Worm (Caenorhabditis elegans) whole organism, L1 larva: Measurements from ENCODE around the gene srh-220.
A peak's percentile ranks its signal among the peaks of the same experiment; 100 is the strongest.

Experiments used
- C16A3.4 ChIP-seq: fragments of 150-350 bp; optimal IDR thresholded peaks from 2 replicates; lab custom pipeline; 2014; ENCODE audit warnings: missing biosample characterization, missing genetic modification characterization
- Y116A8C.19 ChIP-seq: sonication (generic microtip); optimal IDR thresholded peaks from 2 replicates; lab custom pipeline; 2016; ENCODE audit warnings: missing compliant biosample characterization, missing genetic modification characterization, borderline replicate concordance
- aly-2 ChIP-seq: fragments of 150-350 bp; optimal IDR thresholded peaks from 2 replicates; lab custom pipeline; 2014; ENCODE audit warnings: missing biosample characterization, missing genetic modification characterization
- ama-1 ChIP-seq: fragments of 150-350 bp; optimal IDR thresholded peaks from 2 replicates; lab custom pipeline; 2014
- ceh-90 ChIP-seq: sonication (generic microtip); optimal IDR thresholded peaks from 2 replicates; lab custom pipeline; 2016; ENCODE audit warnings: missing genetic modification characterization, missing compliant biosample characterization
- ces-1 ChIP-seq: fragments of 150-350 bp; optimal IDR thresholded peaks from 2 replicates; lab custom pipeline; 2014; ENCODE audit warnings: missing biosample characterization, missing genetic modification reagents, missing genetic modification characterization
- egl-13 ChIP-seq: sonication (generic microtip); optimal IDR thresholded peaks from 2 replicates; lab custom pipeline; 2016; ENCODE audit warnings: missing genotype, missing genetic modification reagents, missing genetic modification characterization, missing compliant biosample characterization
- elt-2 ChIP-seq: sonication (generic microtip); optimal IDR thresholded peaks from 2 replicates; lab custom pipeline; 2016; ENCODE audit warnings: missing genetic modification characterization, mild to moderate bottlenecking, inconsistent platforms, missing compliant biosample characterization, missing genetic modification reagents
- fkh-4 ChIP-seq: sonication (generic microtip); optimal IDR thresholded peaks from 2 replicates; lab custom pipeline; 2016; ENCODE audit warnings: missing compliant biosample characterization, missing genetic modification characterization, borderline replicate concordance
- grh-1 ChIP-seq: fragments of 200-800 bp; sonication (Bioruptor generic); IDR thresholded peaks from 2 replicates; pipeline ENCODE4 v1.3.6; 2022; ENCODE audit warnings: missing genetic modification reagents, missing genetic modification characterization, missing compliant biosample characterization
- hlh-17 ChIP-seq: fragments of 200-800 bp; sonication (Bioruptor generic); optimal IDR thresholded peaks from 2 replicates; lab custom pipeline; 2018; ENCODE audit warnings: missing genetic modification characterization, mild to moderate bottlenecking, missing compliant biosample characterization, moderate library complexity, borderline replicate concordance
- isw-1 ChIP-seq: fragments of 200-800 bp; sonication (Bioruptor generic); IDR thresholded peaks from 2 replicates; pipeline ENCODE4 v1.3.6; 2022; ENCODE audit warnings: missing genetic modification characterization, missing compliant biosample characterization
- jun-1 ChIP-seq: fragments of 150-350 bp; optimal IDR thresholded peaks from 2 replicates; lab custom pipeline; 2014; ENCODE audit warnings: missing biosample characterization, missing genetic modification reagents, missing genetic modification characterization
- lin-13 ChIP-seq: fragments of 150-350 bp; optimal IDR thresholded peaks from 2 replicates; lab custom pipeline; 2014; ENCODE audit warnings: missing biosample characterization, missing genetic modification reagents, missing genetic modification characterization
- lin-35 ChIP-seq, 2 experiments: fragments of 150-350 bp; optimal IDR thresholded peaks; 2 replicates each; lab custom pipeline; 2014; ENCODE audit warnings: missing biosample characterization in 2 of 2, missing genetic modification characterization in 2 of 2, missing genetic modification reagents in 2 of 2
- mab-9 ChIP-seq: fragments of 200-800 bp; sonication (Bioruptor generic); IDR thresholded peaks from 2 replicates; pipeline ENCODE4 v1.3.6; 2022; ENCODE audit warnings: missing genetic modification reagents, missing genetic modification characterization, missing compliant biosample characterization
- mdl-1 ChIP-seq, 2 experiments: fragments of 150-350 bp; optimal IDR thresholded peaks; 2 replicates each; lab custom pipeline; 2014 to 2017; ENCODE audit warnings: missing biosample characterization in 2 of 2, missing genetic modification characterization in 2 of 2, inconsistent platforms in 1 of 2
- nhr-11 ChIP-seq: fragments of 150-350 bp; optimal IDR thresholded peaks from 2 replicates; lab custom pipeline; 2014; ENCODE audit warnings: missing biosample characterization, missing genetic modification characterization
- nhr-20 ChIP-seq: sonication (generic microtip); optimal IDR thresholded peaks from 2 replicates; lab custom pipeline; 2016; ENCODE audit warnings: mild to moderate bottlenecking, missing genetic modification characterization, missing compliant biosample characterization
- nhr-237 ChIP-seq: fragments of 150-350 bp; optimal IDR thresholded peaks from 2 replicates; lab custom pipeline; 2014; ENCODE audit warnings: missing biosample characterization, missing genetic modification characterization
- nhr-71 ChIP-seq: sonication (generic microtip); optimal IDR thresholded peaks from 2 replicates; lab custom pipeline; 2016; ENCODE audit warnings: mild to moderate bottlenecking, missing genetic modification characterization, moderate library complexity, missing compliant biosample characterization
- nhr-77 ChIP-seq: fragments of 150-350 bp; optimal IDR thresholded peaks from 2 replicates; lab custom pipeline; 2014; ENCODE audit warnings: missing biosample characterization, missing genetic modification characterization
- nhr-84 ChIP-seq: sonication (generic microtip); optimal IDR thresholded peaks from 2 replicates; lab custom pipeline; 2017; ENCODE audit warnings: missing biosample characterization, missing genetic modification characterization
- nhr-90 ChIP-seq: sonication (generic microtip); optimal IDR thresholded peaks from 2 replicates; lab custom pipeline; 2016; ENCODE audit warnings: mild to moderate bottlenecking, missing genetic modification characterization, missing compliant biosample characterization; ENCODE audit not compliant: poor library complexity
- pax-3 ChIP-seq: fragments of 200-800 bp; sonication (Bioruptor generic); optimal IDR thresholded peaks from 2 replicates; lab custom pipeline; 2018; ENCODE audit warnings: mild to moderate bottlenecking, missing genetic modification characterization, moderate library complexity, missing compliant biosample characterization
- pqm-1 ChIP-seq: sonication (generic microtip); optimal IDR thresholded peaks from 3 replicates; lab custom pipeline; 2017; ENCODE audit warnings: missing biosample characterization, missing genetic modification characterization
- rnt-1 ChIP-seq: sonication (generic microtip); optimal IDR thresholded peaks from 2 replicates; lab custom pipeline; 2016; ENCODE audit warnings: mild to moderate bottlenecking, missing genetic modification characterization, moderate library complexity, missing compliant biosample characterization
- sox-4 ChIP-seq: sonication (generic microtip); optimal IDR thresholded peaks from 2 replicates; lab custom pipeline; 2016; ENCODE audit warnings: missing genetic modification characterization, missing compliant biosample characterization
- sptf-1 ChIP-seq: fragments of 150-350 bp; optimal IDR thresholded peaks from 2 replicates; lab custom pipeline; 2014; ENCODE audit warnings: missing biosample characterization, missing genetic modification characterization
- sup-37 ChIP-seq: fragments of 200-800 bp; sonication (Bioruptor generic); optimal IDR thresholded peaks from 2 replicates; lab custom pipeline; 2018; ENCODE audit warnings: mild to moderate bottlenecking, missing genetic modification characterization, missing compliant biosample characterization
- swsn-7 ChIP-seq: sonication (generic microtip); optimal IDR thresholded peaks from 2 replicates; lab custom pipeline; 2016; ENCODE audit warnings: missing genetic modification characterization, missing compliant biosample characterization
- tbx-2 ChIP-seq: sonication (generic microtip); optimal IDR thresholded peaks from 2 replicates; lab custom pipeline; 2016; ENCODE audit warnings: missing genetic modification characterization, missing compliant biosample characterization
- tlp-1 ChIP-seq: fragments of 150-350 bp; optimal IDR thresholded peaks from 2 replicates; lab custom pipeline; 2014; ENCODE audit warnings: missing biosample characterization, missing genetic modification characterization
- unc-130 ChIP-seq: fragments of 150-350 bp; optimal IDR thresholded peaks from 2 replicates; lab custom pipeline; 2017; ENCODE audit warnings: missing biosample characterization, missing genetic modification characterization, inconsistent platforms
- unc-98 ChIP-seq: fragments of 200-800 bp; sonication (Bioruptor generic); IDR thresholded peaks from 2 replicates; pipeline ENCODE4 v1.3.6; 2022; ENCODE audit warnings: missing genetic modification characterization, missing compliant biosample characterization
- zip-4 ChIP-seq: fragments of 200-800 bp; sonication (Bioruptor generic); optimal IDR thresholded peaks from 2 replicates; lab custom pipeline; 2018; ENCODE audit warnings: mild to moderate bottlenecking, missing genetic modification characterization, moderate library complexity, missing compliant biosample characterization
- ztf-11 ChIP-seq, 2 experiments: sonication (generic microtip); optimal IDR thresholded peaks; 2 replicates each; lab custom pipeline; 2016 to 2017; ENCODE audit warnings: missing genetic modification characterization in 2 of 2, missing biosample characterization in 1 of 2, missing compliant biosample characterization in 1 of 2

srh-220 gene

DNA sequence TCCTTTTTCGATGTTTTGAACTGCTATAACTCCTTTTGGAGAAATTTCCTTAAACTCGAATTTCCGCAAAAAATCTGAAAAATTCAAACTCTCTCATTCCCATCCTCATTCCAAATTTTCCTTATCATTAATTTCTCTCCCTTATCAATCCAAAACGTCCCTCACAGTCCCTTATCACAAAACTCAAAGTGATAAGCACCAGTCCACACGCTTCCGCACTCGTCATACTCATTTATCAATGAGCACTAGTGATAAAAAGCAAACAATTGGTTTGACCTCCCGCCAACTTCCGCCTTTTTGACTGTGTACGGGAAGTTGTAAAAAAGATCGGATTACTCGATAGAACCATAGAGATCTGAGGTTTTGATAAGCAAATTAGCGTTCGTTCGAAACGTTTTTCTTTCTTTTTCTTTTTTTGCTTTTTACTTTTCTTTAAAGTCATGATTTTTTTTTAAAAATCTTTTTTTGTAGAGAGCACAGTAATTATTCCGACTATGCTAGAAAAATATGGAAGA, 10.9 kb upstream of the srh-220 start, which contains the start of gene clec-78:
TSS of gene clec-78 (plus strand) at position 465 of the 515 bp plus-strand sequence.
- TF ChIP-seq mdl-1 (tag; optimal IDR thresholded peaks at IDR 0.05; lab: Kevin White, UChicago) (peak in 1 of 2 experiments; percentile 45), lin-35 (GFP tag; optimal IDR thresholded peaks at IDR 0.05; lab: Kevin White, UChicago) (peak in 1 of 2 experiments; percentile 61), nhr-20 (no peak), isw-1 (GFP tag; lab: Robert Waterston, UW) (no peak), egl-13 (tag; lab: Kevin White, UChicago) (no peak), tlp-1 (tag; lab: Kevin White, UChicago) (peak; percentile 87), jun-1 (peak; percentile 98), nhr-84 (tag; lab: Kevin White, UChicago) (no peak), nhr-90 (peak; percentile 3), pax-3 (tag; lab: Kevin White, UChicago) (peak; percentile 67), tbx-2 (tag; lab: Kevin White, UChicago) (no peak), elt-2 (tag; lab: Kevin White, UChicago) (peak; percentile 100), pqm-1 (peak; percentile 98)

DNA sequence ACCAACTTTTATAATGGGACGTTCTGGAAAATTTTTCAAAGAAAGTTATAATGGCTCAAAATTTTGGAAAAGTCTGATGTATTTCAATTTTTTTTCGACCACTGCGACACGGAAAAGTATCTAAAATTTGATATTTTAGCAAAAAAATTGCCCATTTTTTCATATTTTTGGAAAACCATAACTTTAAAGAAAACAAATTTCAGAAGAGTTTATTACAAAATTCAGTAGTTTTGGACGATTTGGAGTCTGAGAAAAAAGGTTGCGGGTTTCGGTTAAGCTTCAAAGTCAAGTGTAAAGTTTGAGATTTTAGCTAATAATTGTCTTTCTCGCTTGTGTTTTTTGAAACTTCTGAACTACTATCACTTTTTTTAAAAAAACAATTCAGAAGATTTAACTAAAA, 10.3 kb upstream of the srh-220 start:
- TF ChIP-seq nhr-237 (tag; lab: Kevin White, UChicago) (no peak), mab-9 (no peak), rnt-1 (no peak)

DNA sequence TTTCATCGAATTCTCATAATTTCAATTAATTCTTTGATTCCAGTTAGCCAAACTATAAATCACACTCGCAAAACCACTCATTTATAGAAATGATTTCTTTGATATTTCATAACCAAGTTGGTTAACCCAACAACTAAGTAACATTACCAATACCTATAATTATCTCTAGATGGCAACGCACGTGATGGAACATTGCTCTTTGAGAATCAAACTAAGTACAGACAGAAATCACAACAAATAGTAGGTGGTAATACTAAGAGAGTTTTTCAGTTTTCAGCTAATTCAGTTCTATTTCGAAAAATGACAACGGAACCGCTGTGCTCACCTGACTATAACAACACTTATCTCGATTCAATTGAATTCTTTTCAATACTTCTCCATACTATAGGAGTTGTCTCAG, 3.8 kb upstream of the srh-220 start, which contains the start of gene srh-223:
TSS of gene srh-223 (plus strand) at position 301 of the 400 bp plus-strand sequence.
- TF ChIP-seq isw-1 (GFP tag; lab: Robert Waterston, UW) (no peak), nhr-71 (tag; lab: Kevin White, UChicago) (no peak), ztf-11 (tag; optimal IDR thresholded peaks at IDR 0.05; lab: Kevin White, UChicago) (no peak), Y116A8C.19 (tag; lab: Kevin White, UChicago) (no peak), nhr-77 (no peak), grh-1 (GFP tag; lab: Robert Waterston, UW) (no peak), nhr-11 (tag; lab: Kevin White, UChicago) (no peak), nhr-237 (tag; lab: Kevin White, UChicago) (no peak)

DNA sequence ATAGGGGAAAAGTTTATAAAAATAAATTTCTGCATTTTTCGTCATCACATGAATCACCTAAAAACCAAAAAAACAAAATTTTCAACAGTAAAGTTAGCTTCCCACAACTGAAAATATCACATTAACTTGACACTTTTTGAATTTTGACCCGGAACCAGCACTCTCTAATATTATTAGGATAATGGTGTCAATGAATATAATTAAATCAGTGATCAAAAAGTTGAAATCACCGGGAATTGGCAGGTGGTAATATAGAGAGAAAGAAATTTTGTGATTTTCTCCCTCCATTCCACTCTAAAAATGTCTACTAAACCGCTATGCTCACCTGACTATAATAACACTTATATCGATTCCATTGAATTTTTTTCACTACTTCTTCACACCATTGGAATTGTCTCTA, 1.7 kb upstream of the srh-220 start, which contains the start of gene srh-222:
TSS of gene srh-222 (plus strand) at position 301 of the 400 bp plus-strand sequence.
- TF ChIP-seq C16A3.4 (tag; lab: Kevin White, UChicago): no peak
- TF ChIP-seq aly-2 (tag; lab: Kevin White, UChicago): no peak
- no peak for TF ChIP-seq mab-9
- no peak for TF ChIP-seq sptf-1
- no peak for TF ChIP-seq ceh-90 (tag; lab: Kevin White, UChicago)
- no peak for TF ChIP-seq fkh-4
- no peak for TF ChIP-seq lin-13 (GFP tag; lab: Kevin White, UChicago)
- no peak for TF ChIP-seq hlh-17 (GFP tag; lab: Kevin White, UChicago)
- TF ChIP-seq sox-4 (tag; lab: Kevin White, UChicago): no peak
- TF ChIP-seq unc-130 (tag; lab: Kevin White, UChicago): no peak
- TF ChIP-seq tbx-2 (tag; lab: Kevin White, UChicago): no peak
- TF ChIP-seq unc-98 (GFP tag; lab: Robert Waterston, UW): no peak
- no peak for TF ChIP-seq ces-1 (GFP tag; lab: Kevin White, UChicago)
- TF ChIP-seq isw-1 (GFP tag; lab: Robert Waterston, UW): no peak
- no peak for TF ChIP-seq nhr-20
- no peak for TF ChIP-seq sup-37 (GFP tag; lab: Kevin White, UChicago)
- no peak for TF ChIP-seq swsn-7
- no peak for TF ChIP-seq ama-1 (lab: Kevin White, UChicago)
- TF ChIP-seq jun-1: no peak
- TF ChIP-seq zip-4 (GFP tag; lab: Kevin White, UChicago): no peak
- TF ChIP-seq, all 84 proteins: peak for 0
